Worm (Caenorhabditis elegans): Measurements from ENCODE around the gene slc-46A.

Gene slc-46A

DNA sequence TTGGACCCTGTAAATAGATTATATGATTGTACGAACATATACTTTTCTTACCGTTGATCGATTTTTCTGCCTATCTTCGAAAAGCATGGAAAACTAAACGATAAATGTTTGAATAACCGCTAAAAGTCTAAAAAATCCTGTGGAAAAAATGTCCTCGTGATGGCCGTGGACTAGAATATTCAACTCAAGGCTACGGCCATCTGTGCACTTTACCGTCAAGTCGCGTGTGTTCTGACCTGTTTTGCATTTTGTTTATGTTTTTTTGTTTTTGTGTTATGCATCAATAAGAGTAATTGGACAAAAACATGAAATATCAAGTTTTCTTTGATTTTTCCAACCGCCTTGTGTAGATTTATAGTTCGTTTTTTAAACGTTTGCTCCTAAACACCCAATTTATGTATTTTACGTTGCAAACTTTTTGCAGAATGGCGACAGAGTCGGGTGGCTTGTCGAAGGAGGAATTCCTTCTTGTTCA lies 45.1 kb downstream of the slc-46A start, which contains the start of the genes hda-6 and F41H10.4 (continued):
- TF ChIP-seq grh-1 (GFP tag; IDR thresholded peaks at IDR 0.05) (peak; percentile 71), lir-3 (tag; optimal IDR thresholded peaks at IDR 0.05; ENCODE audit: poor library complexity) (peak; percentile 96), elt-2 (tag; optimal IDR thresholded peaks at IDR 0.05) (peak; percentile 57), fkh-10 (GFP tag; optimal IDR thresholded peaks at IDR 0.05) (no peak), irx-1 (tag; optimal IDR thresholded peaks at IDR 0.05) (peak; percentile 86), nhr-71 (tag; optimal IDR thresholded peaks at IDR 0.05) (peak; percentile 90), hlh-17 (GFP tag; optimal IDR thresholded peaks at IDR 0.05; ENCODE audit: borderline replicate concordance) (no peak), pqm-1 (tag; optimal IDR thresholded peaks at IDR 0.05) (no peak), mdl-1 (tag; optimal IDR thresholded peaks at IDR 0.05) (peak in 1 of 2 experiments; percentile 72), vab-15 (tag; optimal IDR thresholded peaks at IDR 0.05) (no peak), egl-13 (tag; optimal IDR thresholded peaks at IDR 0.05) (peak; percentile 76), ztf-4 (tag; optimal IDR thresholded peaks at IDR 0.05) (peak; percentile 34), nhr-84 (tag; optimal IDR thresholded peaks at IDR 0.05) (no peak), dpl-1 (GFP tag; optimal IDR thresholded peaks at IDR 0.05) (peak; percentile 67 to 82 (median 81)), nhr-237 (tag; optimal IDR thresholded peaks at IDR 0.05) (no peak), zip-4 (GFP tag; optimal IDR thresholded peaks at IDR 0.05) (peak; percentile 53), snpc-4 (tag; optimal IDR thresholded peaks at IDR 0.05) (peak; percentile 76), tbx-2 (tag; optimal IDR thresholded peaks at IDR 0.05) (peak; percentile 88), sptf-1 (tag; optimal IDR thresholded peaks at IDR 0.05) (no peak), nhr-11 (tag; optimal IDR thresholded peaks at IDR 0.05) (no peak), nhr-85 (tag) (peak; percentile 86), zag-1 (tag; optimal IDR thresholded peaks at IDR 0.05) (no peak), swsn-7 (tag; optimal IDR thresholded peaks at IDR 0.05) (peak; percentile 79), ceh-88 (GFP tag; IDR thresholded peaks at IDR 0.05) (no peak), snu-23 (GFP tag; optimal IDR thresholded peaks at IDR 0.05) (peak; percentile 90), hpl-2 (GFP tag; optimal IDR thresholded peaks at IDR 0.05) (peak; percentile 2), unc-62 (GFP tag; optimal IDR thresholded peaks at IDR 0.05) (no peak), unc-98 (GFP tag; IDR thresholded peaks at IDR 0.05) (peak; percentile 59; the same call in 1 of the 2 replicates), Y116A8C.19 (tag; optimal IDR thresholded peaks at IDR 0.05; ENCODE audit: borderline replicate concordance) (peak; percentile 27), nhr-90 (tag; optimal IDR thresholded peaks at IDR 0.05; ENCODE audit: poor library complexity) (peak; percentile 83), isw-1 (GFP tag; IDR thresholded peaks at IDR 0.05) (peak; percentile 62), mep-1 (tag; optimal IDR thresholded peaks at IDR 0.05) (peak; percentile 93), unc-130 (tag; optimal IDR thresholded peaks at IDR 0.05) (peak; percentile 92), pag-3 (tag; optimal IDR thresholded peaks at IDR 0.05; ENCODE audit: borderline replicate concordance, insufficient read depth) (no peak), ceh-90 (tag; optimal IDR thresholded peaks at IDR 0.05) (peak; percentile 85), jun-1 (tag; optimal IDR thresholded peaks at IDR 0.05) (no peak), F16B12.6 (tag; optimal IDR thresholded peaks at IDR 0.05) (peak; percentile 88), aly-2 (tag; optimal IDR thresholded peaks at IDR 0.05) (no peak), nhr-12 (tag; optimal IDR thresholded peaks at IDR 0.05) (no peak), nhr-19 (GFP tag; conservative IDR thresholded peaks at IDR 0.05) (peak; percentile 76), alr-1 (tag; optimal IDR thresholded peaks at IDR 0.05; ENCODE audit: borderline replicate concordance) (no peak), ceh-63 (GFP tag; optimal IDR thresholded peaks at IDR 0.05) (no peak), skn-1 (tag; optimal IDR thresholded peaks at IDR 0.05) (no peak), aha-1 (tag; optimal IDR thresholded peaks at IDR 0.05) (no peak), lin-13 (GFP tag; optimal IDR thresholded peaks at IDR 0.05) (peak; percentile 43), ceh-8 (GFP tag; optimal IDR thresholded peaks at IDR 0.05) (no peak), nhr-47 (tag; optimal IDR thresholded peaks at IDR 0.05) (peak; percentile 86), C16A3.4 (tag; optimal IDR thresholded peaks at IDR 0.05) (peak; percentile 71), nhr-77 (tag; optimal IDR thresholded peaks at IDR 0.05) (peak; percentile 39), C34B4.2 (tag; optimal IDR thresholded peaks at IDR 0.05) (no peak), fkh-8 (tag; optimal IDR thresholded peaks at IDR 0.05) (peak; percentile 71), unc-30 (tag; optimal IDR thresholded peaks at IDR 0.05) (no peak), egl-27 (tag; optimal IDR thresholded peaks at IDR 0.05) (no peak)

All from whole organism, L1 larva.